Worm (Caenorhabditis elegans): Measurements from ENCODE around the gene nta-1.
"Not testable (repeated sequence)": the region's sequence is repeated elsewhere in the genome, so short reads cannot be mapped to it uniquely, and the experiment has no call there.

The nta-1 gene

DNA sequence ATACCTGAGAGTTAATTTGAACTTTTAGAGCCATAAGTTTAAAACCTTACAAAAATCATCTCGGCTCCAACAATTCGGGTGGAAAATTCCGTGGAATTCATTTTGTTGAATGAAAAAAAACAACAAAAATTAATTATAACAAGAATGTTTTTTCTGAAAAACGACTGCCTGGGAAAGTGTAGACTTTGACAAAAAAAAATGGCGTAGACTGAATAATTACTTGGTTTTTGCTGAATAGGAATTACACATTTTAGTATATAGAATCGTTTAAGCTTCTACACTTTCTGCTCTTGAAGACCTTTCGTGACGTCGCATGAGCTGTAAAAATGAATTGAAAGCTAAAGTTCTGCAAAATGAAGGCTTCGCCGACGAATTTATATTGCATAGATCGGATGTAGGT, 20.9 kb upstream of the nta-1 start, which contains the start of gene srx-112:
Gene srx-112 (minus strand): TSS at position 101 of the 400 bp plus-strand sequence.
- TF ChIP-seq him-1 (tag; optimal IDR thresholded peaks at IDR 0.05), result no peak
- no peak for TF ChIP-seq dao-5 (tag; optimal IDR thresholded peaks at IDR 0.05)
- TF ChIP-seq W03F9.2 (tag; optimal IDR thresholded peaks at IDR 0.05), result no peak

- TF ChIP-seq W03F9.2, him-1, dao-5 (tag; optimal IDR thresholded peaks at IDR 0.05): not testable (repeated sequence)
These were observed 18.0 kb upstream of the nta-1 start, which contains the start of gene T24E12.6 for ce11 chrII:3761599-3761998. Gene T24E12.6, minus strand, starts transcription at chrII:3761699.

DNA sequence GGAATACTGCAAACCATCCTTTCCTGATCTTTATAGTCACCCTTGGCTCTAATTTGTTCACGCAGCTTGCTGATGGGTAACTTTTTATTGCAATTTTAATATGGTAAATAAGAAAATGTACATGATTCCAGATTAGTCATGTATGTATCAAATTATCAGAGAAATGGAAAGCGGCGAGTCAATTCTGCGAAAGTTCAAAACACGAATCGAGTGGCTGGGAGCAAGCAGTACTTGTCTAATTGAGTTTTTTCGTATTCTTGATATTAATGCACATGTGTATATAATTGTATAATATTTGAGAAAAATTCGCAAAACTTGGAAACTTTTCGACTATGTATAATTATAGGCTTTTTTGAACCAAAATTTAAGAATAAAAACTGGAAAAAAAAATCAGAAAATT, 15.4 kb upstream of the nta-1 start, which contains the start of gene T24E12.12:
Gene T24E12.12 (plus strand): TSS at position 281 of the 400 bp plus-strand sequence.
- TF ChIP-seq him-1 (tag; optimal IDR thresholded peaks at IDR 0.05) (no peak), dao-5 (tag; optimal IDR thresholded peaks at IDR 0.05) (no peak), W03F9.2 (tag; optimal IDR thresholded peaks at IDR 0.05) (no peak)

- TF ChIP-seq dao-5 (tag; optimal IDR thresholded peaks at IDR 0.05) (no peak), him-1 (tag; optimal IDR thresholded peaks at IDR 0.05) (no peak), W03F9.2 (tag; optimal IDR thresholded peaks at IDR 0.05) (no peak)
These were observed 13.9 kb upstream of the nta-1 start, which contains the start of gene srx-111 for ce11 chrII:3757499-3757898. Gene srx-111, plus strand, starts transcription at chrII:3757799.

- TF ChIP-seq W03F9.2 (tag; optimal IDR thresholded peaks at IDR 0.05) (no peak), him-1 (tag; optimal IDR thresholded peaks at IDR 0.05) (no peak), dao-5 (tag; optimal IDR thresholded peaks at IDR 0.05) (no peak)
These were observed 10.0 kb upstream of the nta-1 start, which contains the start of gene rcd-1 for ce11 chrII:3753598-3753997. Gene rcd-1, plus strand, starts transcription at chrII:3753898.

DNA sequence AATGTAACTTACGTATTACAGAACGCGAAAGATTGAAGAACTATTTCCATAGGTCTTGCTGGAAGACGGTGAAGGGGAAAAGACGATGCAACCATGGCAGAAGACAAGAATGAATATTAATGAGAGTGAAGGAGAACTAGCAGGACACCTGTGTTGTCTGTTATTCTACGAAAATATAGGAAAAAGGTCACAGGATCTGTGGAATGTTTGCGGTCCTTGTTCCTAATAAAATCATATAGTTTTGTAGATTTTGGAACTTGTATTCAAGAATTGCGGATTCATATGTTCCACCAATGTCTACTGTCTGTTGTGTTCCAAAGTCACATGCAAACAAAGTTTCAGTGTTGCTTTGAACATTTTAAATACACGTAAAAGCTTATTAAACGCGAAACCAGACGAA, 8.6 kb upstream of the nta-1 start, which contains the start of gene sdz-11:
Gene sdz-11 (minus strand): TSS at position 101 of the 400 bp plus-strand sequence.
- no peak for TF ChIP-seq dao-5 (tag; optimal IDR thresholded peaks at IDR 0.05)
- no peak for TF ChIP-seq him-1 (tag; optimal IDR thresholded peaks at IDR 0.05)
- no peak for TF ChIP-seq W03F9.2 (tag; optimal IDR thresholded peaks at IDR 0.05)

- TF ChIP-seq W03F9.2 (tag; optimal IDR thresholded peaks at IDR 0.05) (no peak), dao-5 (tag; optimal IDR thresholded peaks at IDR 0.05) (no peak), him-1 (tag; optimal IDR thresholded peaks at IDR 0.05) (no peak)
These were observed 7.1 kb upstream of the nta-1 start, which contains the start of gene fbxb-91 for ce11 chrII:3750685-3751084. Gene fbxb-91, minus strand, starts transcription at chrII:3750785.

DNA sequence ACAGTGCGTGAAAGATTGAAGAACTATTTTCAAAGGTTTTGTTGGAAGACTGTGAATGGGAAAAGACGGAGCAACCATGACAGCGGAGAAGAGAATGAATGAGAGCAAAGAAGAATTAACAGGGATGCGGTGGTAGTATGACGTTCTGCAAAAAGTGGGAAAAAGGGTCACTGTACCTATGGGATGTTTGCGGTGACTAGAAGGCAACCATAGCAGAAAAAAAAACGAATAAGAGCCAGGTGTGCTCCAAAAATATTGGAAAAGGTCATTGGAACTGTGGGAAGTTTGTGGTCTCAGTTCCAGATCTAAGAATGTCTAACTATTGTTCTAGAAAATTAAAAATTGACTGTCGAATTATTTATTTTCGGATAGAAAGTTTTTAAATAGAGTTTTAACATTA, 5.1 kb upstream of the nta-1 start, which contains the start of gene fbxb-90:
Gene fbxb-90 (minus strand): TSS at position 101 of the 400 bp plus-strand sequence.
- no peak for TF ChIP-seq W03F9.2 (tag; optimal IDR thresholded peaks at IDR 0.05)
- no peak for TF ChIP-seq him-1 (tag; optimal IDR thresholded peaks at IDR 0.05)
- no peak for TF ChIP-seq dao-5 (tag; optimal IDR thresholded peaks at IDR 0.05)

ce11 chrII:3747405-3747804, 3.8 kb upstream of the nta-1 start, which contains the start of gene fbxb-92:
Gene fbxb-92, minus strand, starts transcription at chrII:3747505.
- TF ChIP-seq W03F9.2 (tag; optimal IDR thresholded peaks at IDR 0.05) (no peak), dao-5 (tag; optimal IDR thresholded peaks at IDR 0.05) (no peak), him-1 (tag; optimal IDR thresholded peaks at IDR 0.05) (no peak)

- TF ChIP-seq dao-5 (tag; optimal IDR thresholded peaks at IDR 0.05) (no peak), him-1 (tag; optimal IDR thresholded peaks at IDR 0.05) (no peak), W03F9.2 (tag; optimal IDR thresholded peaks at IDR 0.05) (no peak)
These were observed 2.0 kb downstream of the nta-1 start, which contains the start of gene F12E12.1 for ce11 chrII:3741584-3741983. Gene F12E12.1, plus strand, starts transcription at chrII:3741884.

DNA sequence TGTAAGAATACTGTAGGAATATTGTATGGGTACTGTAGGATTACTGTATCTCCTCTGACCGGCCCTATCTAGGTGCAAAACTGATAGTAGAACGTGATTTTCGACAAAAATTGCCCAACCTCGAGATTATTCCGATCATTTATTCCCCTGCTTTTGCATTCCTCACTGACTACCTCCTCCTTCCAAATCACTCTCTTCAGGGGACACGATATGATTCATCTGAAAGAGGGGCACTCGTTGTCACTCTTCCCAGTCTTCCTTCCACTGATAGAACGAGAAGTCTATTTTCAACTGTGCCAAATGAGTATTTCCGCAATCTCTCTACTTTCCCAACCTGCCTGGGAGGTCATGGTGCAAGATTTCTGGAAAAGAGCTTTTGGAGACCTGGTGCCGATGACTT, 4.0 kb downstream of the nta-1 start, which contains the start of gene F12E12.2:
Gene F12E12.2 (plus strand): TSS at position 301 of the 400 bp plus-strand sequence.
- no peak for TF ChIP-seq W03F9.2 (tag; optimal IDR thresholded peaks at IDR 0.05)
- TF ChIP-seq dao-5 (tag; optimal IDR thresholded peaks at IDR 0.05), result no peak
- TF ChIP-seq him-1 (tag; optimal IDR thresholded peaks at IDR 0.05), result no peak

DNA sequence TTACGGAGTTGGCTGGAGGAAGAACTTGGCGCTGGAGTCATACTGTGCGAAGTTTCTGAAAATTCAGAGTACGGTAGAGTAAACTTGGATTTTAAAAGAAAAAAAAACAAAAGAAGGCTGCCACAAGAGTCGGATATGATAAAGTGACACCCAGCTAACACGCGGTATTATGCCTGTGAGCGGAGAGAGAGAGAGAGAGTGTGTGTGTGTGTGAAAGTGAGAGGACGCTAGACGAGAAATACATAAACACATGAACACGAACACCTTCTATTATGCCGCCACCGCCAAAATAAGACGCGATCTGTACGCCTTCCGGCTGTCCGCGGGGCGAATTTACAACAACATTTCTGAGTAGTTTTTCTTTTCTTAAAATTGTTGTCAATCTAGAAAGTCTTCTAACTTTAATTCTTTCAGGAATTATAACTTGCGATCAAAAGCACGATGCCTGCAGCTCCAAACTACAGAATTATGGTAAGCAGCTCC, 6.7 kb downstream of the nta-1 start, which contains the start of gene F12E12.6:
Gene F12E12.6 (minus strand): TSS at position 51 of the 483 bp plus-strand sequence.
- TF ChIP-seq him-1 (tag; optimal IDR thresholded peaks at IDR 0.05) (no peak), W03F9.2 (tag; optimal IDR thresholded peaks at IDR 0.05) (no peak), dao-5 (tag; optimal IDR thresholded peaks at IDR 0.05) (no peak)

- TF ChIP-seq him-1 (tag; optimal IDR thresholded peaks at IDR 0.05) (no peak), W03F9.2 (tag; optimal IDR thresholded peaks at IDR 0.05) (no peak), dao-5 (tag; optimal IDR thresholded peaks at IDR 0.05) (no peak)
These were observed 11.9 kb downstream of the nta-1 start, which contains the start of the genes sdz-12 and bath-31 for ce11 chrII:3731723-3732122. Gene sdz-12, minus strand, starts transcription at chrII:3731823. Gene bath-31, plus strand, starts transcription at chrII:3731973.

ce11 chrII:3727996-3728395, 15.6 kb downstream of the nta-1 start, which contains the start of gene C46E10.8:
Gene C46E10.8, minus strand, starts transcription at chrII:3728096.
- TF ChIP-seq dao-5 (tag; optimal IDR thresholded peaks at IDR 0.05), result no peak
- TF ChIP-seq him-1 (tag; optimal IDR thresholded peaks at IDR 0.05), result no peak
- no peak for TF ChIP-seq W03F9.2 (tag; optimal IDR thresholded peaks at IDR 0.05)
